Worm (Caenorhabditis elegans) whole organism, late embryonic: ENCODE data around the gene bath-38.
"Not testable (repeated sequence)": the region's sequence is repeated elsewhere in the genome, so short reads cannot be mapped to it uniquely, and the experiment has no call there.

Source experiments
- C08G9.2 ChIP-seq: sonication (generic microtip); optimal IDR thresholded peaks from 2 replicates; lab custom pipeline; 2016; ENCODE audit warnings: mild to moderate bottlenecking, missing genetic modification characterization, moderate library complexity, missing compliant biosample characterization
- F13H6.1 ChIP-seq: sonication (generic microtip); optimal IDR thresholded peaks from 2 replicates; lab custom pipeline; 2016; ENCODE audit warnings: missing genetic modification characterization, missing compliant biosample characterization
- ceh-30 ChIP-seq: fragments of 150-350 bp; optimal IDR thresholded peaks from 2 replicates; lab custom pipeline; 2014; ENCODE audit warnings: missing biosample characterization, missing genetic modification characterization
- ceh-45 ChIP-seq: fragments of 200-800 bp; sonication (Bioruptor generic); IDR thresholded peaks from 2 replicates; pipeline ENCODE4 v1.3.6; 2022; ENCODE audit warnings: missing genetic modification reagents, missing genetic modification characterization, missing compliant biosample characterization
- fax-1 ChIP-seq: sonication (generic microtip); optimal IDR thresholded peaks from 2 replicates; lab custom pipeline; 2016; ENCODE audit warnings: missing genotype, missing genetic modification characterization, missing compliant biosample characterization
- hlh-8 ChIP-seq: sonication (generic microtip); optimal IDR thresholded peaks from 2 replicates; lab custom pipeline; 2016; ENCODE audit warnings: missing genotype, missing genetic modification characterization, missing compliant biosample characterization
- madf-2 ChIP-seq: sonication (generic microtip); optimal IDR thresholded peaks from 2 replicates; lab custom pipeline; 2017; ENCODE audit warnings: missing genetic modification characterization, missing compliant biosample characterization
- pag-3 ChIP-seq: sonication (generic microtip); optimal IDR thresholded peaks from 2 replicates; lab custom pipeline; 2016; ENCODE audit warnings: missing compliant biosample characterization, missing genetic modification characterization, borderline replicate concordance
- pax-1 ChIP-seq: fragments of 150-350 bp; optimal IDR thresholded peaks from 2 replicates; lab custom pipeline; 2014; ENCODE audit warnings: missing biosample characterization, missing genetic modification characterization
- pha-4 ChIP-seq: fragments of 150-350 bp; optimal IDR thresholded peaks from 2 replicates; lab custom pipeline; 2018; ENCODE audit warnings: missing biosample characterization, missing genetic modification reagents, missing genetic modification characterization
- sox-4 ChIP-seq: sonication (generic microtip); optimal IDR thresholded peaks from 2 replicates; lab custom pipeline; 2017; ENCODE audit warnings: mild to moderate bottlenecking, missing genetic modification characterization, inconsistent platforms, missing compliant biosample characterization
- unc-3 ChIP-seq, 2 experiments: fragments of 200-800 bp in 1 of 2; sonication (Bioruptor generic) in 1 of 2; sonication (generic microtip) in 1 of 2; conservative IDR thresholded peaks in 1 of 2; optimal IDR thresholded peaks in 1 of 2; 2 replicates each; pipeline versions ENCODE4 v1.3.6 to Lab custom; 2016 to 2022; ENCODE audit warnings: missing compliant biosample characterization in 2 of 2, missing genetic modification characterization in 2 of 2, missing genetic modification reagents in 1 of 2
- unc-55 ChIP-seq: sonication (generic microtip); optimal IDR thresholded peaks from 2 replicates; lab custom pipeline; 2017; ENCODE audit warnings: missing biosample characterization, missing genetic modification reagents, missing genetic modification characterization

ce11 chrII:10033163-10033871, 11.8 kb downstream of the bath-38 start, which contains the start of gene mtcu-2:
- TF ChIP-seq ceh-30 (tag; lab: Kevin White, UChicago); madf-2 (tag; lab: Kevin White, UChicago); pax-1 (tag; lab: Kevin White, UChicago); sox-4 (tag; lab: Kevin White, UChicago); unc-55; pag-3 (tag; lab: Kevin White, UChicago); unc-3 (tag; optimal IDR thresholded peaks at IDR 0.05; lab: Kevin White, UChicago); pha-4 (tag; lab: Kevin White, UChicago); hlh-8 (tag; lab: Kevin White, UChicago): not testable (repeated sequence)
- peak; percentile 83 for TF ChIP-seq unc-3 (GFP tag; conservative IDR thresholded peaks at IDR 0.05; lab: Robert Waterston, UW)
- peak; percentile 32 for TF ChIP-seq F13H6.1 (tag; lab: Kevin White, UChicago)
- TF ChIP-seq ceh-45 (GFP tag; lab: Robert Waterston, UW): peak; percentile 95
- TF ChIP-seq fax-1 (tag; lab: Kevin White, UChicago): peak; percentile 23
- peak; percentile 66 for TF ChIP-seq C08G9.2 (tag; lab: Kevin White, UChicago)
